Worm (Caenorhabditis elegans) whole organism, midembryonic: ENCODE data around the gene Y55F3AM.11.

Source experiments
- T22C8.4 ChIP-seq: fragments of 200-800 bp; sonication (Bioruptor generic); IDR thresholded peaks from 2 replicates; pipeline ENCODE4 v1.3.6; 2022; ENCODE audit warnings: missing genetic modification characterization, missing compliant biosample characterization
- cog-1 ChIP-seq: sonication (generic microtip); optimal IDR thresholded peaks from 2 replicates; lab custom pipeline; 2016; ENCODE audit warnings: missing genetic modification characterization, missing compliant biosample characterization
- flt-1 ChIP-seq: fragments of 200-800 bp; sonication (Bioruptor generic); IDR thresholded peaks from 2 replicates; pipeline ENCODE4 v1.3.6; 2022; ENCODE audit warnings: missing genetic modification characterization, missing compliant biosample characterization
- klf-2 ChIP-seq: fragments of 200-800 bp; sonication (Bioruptor generic); conservative IDR thresholded peaks from 2 replicates; pipeline ENCODE4 v1.3.6; 2022; ENCODE audit warnings: missing genetic modification reagents, missing genetic modification characterization, missing compliant biosample characterization
- med-1 ChIP-seq: sonication (generic microtip); optimal IDR thresholded peaks from 2 replicates; lab custom pipeline; 2017; ENCODE audit warnings: missing genetic modification characterization, mild to moderate bottlenecking, missing compliant biosample characterization, antibody characterized with exemption, missing genetic modification reagents; ENCODE audit not compliant: insufficient read depth
- ref-1 ChIP-seq: fragments of 200-800 bp; sonication (Bioruptor generic); conservative IDR thresholded peaks from 2 replicates; pipeline ENCODE4 v1.3.6; 2022; ENCODE audit warnings: missing genetic modification reagents, missing genetic modification characterization, missing compliant biosample characterization
- ztf-23 ChIP-seq: fragments of 200-800 bp; sonication (Bioruptor generic); IDR thresholded peaks from 2 replicates; pipeline ENCODE4 v1.3.6; 2022; ENCODE audit warnings: missing genetic modification reagents, missing genetic modification characterization, missing compliant biosample characterization
- ztf-29 ChIP-seq: fragments of 200-800 bp; sonication (Bioruptor generic); IDR thresholded peaks from 2 replicates; pipeline ENCODE4 v1.3.6; 2022; ENCODE audit warnings: missing genetic modification reagents, missing genetic modification characterization, missing compliant biosample characterization

DNA sequence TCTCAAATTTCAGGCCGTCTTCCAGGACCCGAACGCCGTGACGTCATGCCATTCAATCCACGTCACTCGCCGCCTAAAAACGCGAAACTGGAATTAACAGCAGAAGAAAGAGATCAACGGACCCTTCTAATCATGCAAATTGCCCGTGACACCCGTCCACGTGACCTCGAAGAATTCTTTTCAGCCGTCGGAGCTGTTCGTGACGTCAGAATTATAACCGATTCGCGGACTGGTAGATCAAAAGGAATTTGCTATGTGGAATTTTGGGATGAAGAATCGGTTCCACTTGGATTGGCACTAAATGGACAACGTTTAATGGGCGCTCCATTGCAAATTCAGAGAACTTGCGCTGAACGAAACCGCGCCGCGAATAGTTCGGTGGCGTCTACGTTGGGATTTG lies 28.8 kb downstream of the Y55F3AM.11 start:
- TF ChIP-seq ztf-29 (GFP tag; lab: Robert Waterston, UW) (no peak), med-1 (GFP tag; lab: Kevin White, UChicago) (no peak), ref-1 (no peak), T22C8.4 (GFP tag; lab: Robert Waterston, UW) (no peak), flt-1 (GFP tag; lab: Robert Waterston, UW) (no peak), cog-1 (no peak), klf-2 (GFP tag; lab: Robert Waterston, UW) (no peak), ztf-23 (GFP tag; lab: Robert Waterston, UW) (no peak)
